Fruit fly (Drosophila melanogaster) whole organism: ENCODE results near the gene Fdx2.

Experiments used
- CG8478 ChIP-seq: fragments of >200 bp; optimal IDR thresholded peaks from 2 replicates; lab custom pipeline; 2018; ENCODE audit warnings: inconsistent platforms
- Dll ChIP-seq: fragments of >200 bp; optimal IDR thresholded peaks from 2 replicates; lab custom pipeline; 2017
- EcR ChIP-seq, 2 experiments: fragments of >200 bp; optimal IDR thresholded peaks; 2 replicates each; lab custom pipeline; 2017; ENCODE audit warnings: missing biosample characterization in 2 of 2, missing genetic modification characterization in 2 of 2, missing genetic modification reagents in 2 of 2
- pan ChIP-seq: fragments of >200 bp; optimal IDR thresholded peaks from 2 replicates; lab custom pipeline; 2017
- psq ChIP-seq: fragments of >200 bp; optimal IDR thresholded peaks from 2 replicates; lab custom pipeline; 2017
- usp ChIP-seq: fragments of >200 bp; optimal IDR thresholded peaks from 2 replicates; lab custom pipeline; 2017; ENCODE audit warnings: missing biosample characterization, missing genetic modification characterization, mixed read lengths

Gene Fdx2

DNA sequence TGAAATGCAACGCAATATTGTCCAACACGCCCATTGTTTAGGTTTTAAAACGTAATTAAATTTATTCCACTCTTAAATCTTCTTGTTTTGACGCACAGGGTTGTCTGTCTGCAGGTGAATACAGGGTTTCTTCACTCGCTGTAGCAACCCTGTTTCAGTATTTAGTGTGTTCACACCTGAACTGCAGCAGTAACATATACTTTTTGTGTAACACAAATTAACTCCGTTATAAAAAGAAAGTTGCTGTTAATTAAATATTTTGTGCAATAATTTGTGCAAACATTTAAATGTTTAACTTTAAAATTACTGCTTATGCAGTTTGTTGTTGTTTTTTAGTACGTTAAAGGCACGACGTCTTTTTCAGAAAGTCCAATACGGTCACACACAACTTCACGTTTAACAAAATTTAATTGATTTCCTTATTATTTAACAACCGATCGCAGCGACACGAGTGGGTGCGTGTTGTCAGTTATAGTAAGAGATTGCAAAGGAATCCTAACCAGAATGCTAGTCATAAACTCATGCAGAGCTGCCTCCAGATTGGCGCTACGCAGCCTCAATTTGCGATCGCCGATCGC is at the start of gene Fdx2, which contains the start of gene CG15012:
Gene Fdx2 (plus strand): TSS at position 363 of the 578 bp plus-strand sequence.
Gene CG15012 (minus strand): TSS at position 127 of the 578 bp plus-strand sequence.
- TF ChIP-seq CG8478 (lab: Kevin White, UChicago), result no peak
- TF ChIP-seq Dll, result no peak
- TF ChIP-seq pan (lab: Kevin White, UChicago), result no peak
- TF ChIP-seq EcR (GFP tag; optimal IDR thresholded peaks at IDR 0.05; lab: Kevin White, UChicago), result no peak
- TF ChIP-seq psq (lab: Kevin White, UChicago), result no peak
- TF ChIP-seq usp (GFP tag; lab: Kevin White, UChicago), result no peak

DNA sequence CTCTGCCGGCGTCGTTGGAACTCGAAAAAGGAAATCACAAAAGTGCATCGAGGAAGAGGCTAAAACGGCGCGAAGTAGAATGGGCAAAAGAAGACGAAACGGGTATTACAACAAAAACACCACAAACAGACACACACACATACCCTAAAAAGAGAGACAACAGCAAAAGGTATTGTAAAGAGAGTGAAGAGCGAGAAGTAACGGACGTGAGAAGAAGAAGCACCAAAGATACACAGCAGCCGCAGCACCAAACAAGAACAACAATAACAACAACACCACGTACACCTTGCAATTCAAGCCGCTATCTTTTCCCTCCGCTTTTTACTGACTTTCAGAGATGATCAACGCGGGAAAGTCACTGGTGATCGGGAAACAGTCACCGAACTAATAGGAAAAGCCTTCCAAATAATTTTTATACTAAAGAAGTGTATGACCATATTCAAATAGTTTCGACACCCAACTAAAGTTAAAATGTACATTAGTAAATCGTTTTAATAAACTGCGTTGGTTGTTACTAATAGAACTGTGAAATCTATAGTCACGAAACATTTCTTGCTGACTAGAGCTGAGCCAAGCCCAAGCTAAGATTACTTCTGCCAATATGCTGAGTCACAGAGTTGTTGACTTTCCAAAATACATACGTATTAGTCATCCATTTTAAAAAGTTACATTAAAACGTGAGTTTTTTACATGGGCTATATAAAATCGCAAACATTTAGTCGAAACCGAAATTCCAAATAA is 40.0 kb upstream of the Fdx2 start:
- TF ChIP-seq psq (lab: Kevin White, UChicago) (no peak), pan (lab: Kevin White, UChicago) (no peak), CG8478 (lab: Kevin White, UChicago) (no peak), EcR (GFP tag; optimal IDR thresholded peaks at IDR 0.05; lab: Kevin White, UChicago) (no peak), Dll (no peak), usp (GFP tag; lab: Kevin White, UChicago) (no peak)

dm6 chr3L:4252862-4253610 is 39.2 kb upstream of the Fdx2 start:
- TF ChIP-seq EcR (GFP tag; optimal IDR thresholded peaks at IDR 0.05; lab: Kevin White, UChicago) (no peak), pan (lab: Kevin White, UChicago) (no peak), psq (lab: Kevin White, UChicago) (no peak), Dll (no peak), CG8478 (lab: Kevin White, UChicago) (no peak), usp (GFP tag; lab: Kevin White, UChicago) (no peak)

DNA sequence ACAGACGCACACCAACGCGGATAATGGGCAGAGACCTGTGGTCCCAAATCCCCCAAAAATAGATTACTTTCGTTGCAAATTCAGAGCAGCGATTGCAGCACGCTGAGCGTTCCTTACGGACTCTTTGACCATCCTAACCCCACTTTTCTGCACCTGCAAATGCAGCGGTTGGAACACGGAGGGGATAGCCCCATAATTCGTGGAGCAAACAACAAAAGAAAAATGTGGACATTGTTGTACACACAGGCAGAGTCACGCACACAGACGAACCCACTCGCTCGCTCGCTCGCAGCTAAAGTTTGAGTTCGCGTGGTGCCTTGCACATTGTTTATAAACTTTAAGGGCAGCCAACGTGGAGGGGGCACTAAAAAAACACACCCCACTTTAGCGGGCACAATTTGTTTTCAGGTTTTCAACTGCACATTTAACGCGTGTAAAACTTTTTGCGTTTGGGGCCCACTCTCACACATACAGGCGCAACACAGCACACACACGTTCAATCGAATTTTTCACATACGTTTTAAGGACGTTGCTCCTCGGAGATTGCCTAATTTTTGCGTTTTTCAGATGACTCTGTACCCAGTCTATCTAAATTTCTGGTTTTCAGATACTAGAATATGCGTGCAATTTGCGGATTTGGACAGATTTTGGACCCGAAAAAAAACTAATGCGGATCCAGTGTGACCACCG is 38.5 kb upstream of the Fdx2 start:
- no peak for TF ChIP-seq CG8478 (lab: Kevin White, UChicago)
- TF ChIP-seq usp (GFP tag; lab: Kevin White, UChicago), result no peak
- TF ChIP-seq psq (lab: Kevin White, UChicago), result no peak
- no peak for TF ChIP-seq EcR (GFP tag; optimal IDR thresholded peaks at IDR 0.05; lab: Kevin White, UChicago)
- TF ChIP-seq pan (lab: Kevin White, UChicago), result no peak
- no peak for TF ChIP-seq Dll

DNA sequence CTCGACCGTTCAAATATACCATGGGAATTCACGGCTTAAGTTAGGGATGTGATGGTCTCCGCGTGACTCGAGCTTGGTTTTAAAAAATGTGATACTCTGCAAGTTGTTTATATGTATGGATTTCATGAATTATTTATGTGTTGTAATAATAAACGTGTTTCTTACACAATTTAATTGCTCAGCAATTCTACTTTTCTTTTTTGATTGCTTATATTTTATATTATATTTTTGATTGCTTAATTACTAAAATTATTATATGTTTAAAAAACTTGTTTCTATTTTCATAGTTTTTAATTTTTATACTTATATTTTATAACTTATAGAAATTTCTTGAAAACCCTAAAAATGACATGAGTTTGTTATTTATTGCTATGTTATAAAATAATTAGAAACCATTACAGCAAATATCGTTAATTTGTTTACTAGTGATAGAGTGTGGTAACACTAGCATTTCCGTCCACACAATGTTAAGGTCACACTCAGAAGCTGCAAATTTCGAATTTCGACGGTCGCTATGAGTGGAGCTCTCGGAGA is 37.9 kb upstream of the Fdx2 start, which contains the start of the genes ago and CG1265:
Gene ago (minus strand): TSS at position 6 of the 534 bp plus-strand sequence.
Gene CG1265 (plus strand): TSS at position 476 of the 534 bp plus-strand sequence.
- no peak for TF ChIP-seq usp (GFP tag; lab: Kevin White, UChicago)
- no peak for TF ChIP-seq psq (lab: Kevin White, UChicago)

dm6 chr3L:4259102-4259558 is 33.2 kb upstream of the Fdx2 start, which contains the start of the genes CG15011 and CG1309:
Gene CG15011 (minus strand): TSS chr3L:4259152.
Gene CG1309 (plus strand): TSS chr3L:4259430.
- no peak for TF ChIP-seq usp (GFP tag; lab: Kevin White, UChicago)
- no peak for TF ChIP-seq CG8478 (lab: Kevin White, UChicago)
- no peak for TF ChIP-seq pan (lab: Kevin White, UChicago)
- TF ChIP-seq psq (lab: Kevin White, UChicago), result no peak
- TF ChIP-seq Dll, result no peak
- no peak for TF ChIP-seq EcR (GFP tag; optimal IDR thresholded peaks at IDR 0.05; lab: Kevin White, UChicago)

- TF ChIP-seq Dll (no peak), psq (lab: Kevin White, UChicago) (no peak), usp (GFP tag; lab: Kevin White, UChicago) (no peak), EcR (GFP tag; optimal IDR thresholded peaks at IDR 0.05; lab: Kevin White, UChicago) (no peak), CG8478 (lab: Kevin White, UChicago) (no peak), pan (lab: Kevin White, UChicago) (no peak)
Measured at dm6 chr3L:4261177-4261576, 31.1 kb upstream of the Fdx2 start.

DNA sequence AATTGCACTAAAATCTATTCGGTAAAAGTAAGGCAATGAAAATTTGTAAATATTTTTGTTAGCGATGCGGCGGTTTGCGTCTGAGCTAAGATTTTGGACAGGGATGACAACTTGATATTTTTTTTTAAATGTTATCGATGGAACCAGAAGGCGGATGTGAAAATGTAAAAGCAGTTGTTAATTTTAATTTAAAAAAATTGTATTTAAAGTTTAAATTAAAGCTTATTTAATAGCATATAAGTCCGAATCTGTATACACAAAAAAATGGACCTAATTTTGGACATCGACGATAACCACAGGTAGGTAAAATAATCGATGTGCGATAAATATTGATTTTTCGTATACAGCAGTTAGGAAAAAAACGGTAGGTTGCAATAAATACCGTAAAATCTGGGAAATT is 29.9 kb upstream of the Fdx2 start, which contains the start of the genes CG11586 and VhaM9.7-a:
Gene CG11586 (minus strand): TSS at position 87 of the 400 bp plus-strand sequence.
Gene VhaM9.7-a (plus strand): TSS at position 322 of the 400 bp plus-strand sequence.
- TF ChIP-seq EcR (GFP tag; optimal IDR thresholded peaks at IDR 0.05; lab: Kevin White, UChicago) (no peak), usp (GFP tag; lab: Kevin White, UChicago) (no peak), CG8478 (lab: Kevin White, UChicago) (no peak), psq (lab: Kevin White, UChicago) (no peak), pan (lab: Kevin White, UChicago) (no peak), Dll (no peak)

dm6 chr3L:4263502-4263901 is 28.8 kb upstream of the Fdx2 start, which contains the start of gene CG1273:
Gene CG1273 (plus strand): TSS chr3L:4263719.
- TF ChIP-seq CG8478 (lab: Kevin White, UChicago), result no peak
- TF ChIP-seq psq (lab: Kevin White, UChicago), result no peak

- TF ChIP-seq pan (lab: Kevin White, UChicago) (no peak), EcR (GFP tag; optimal IDR thresholded peaks at IDR 0.05; lab: Kevin White, UChicago) (no peak), usp (GFP tag; lab: Kevin White, UChicago) (no peak), psq (lab: Kevin White, UChicago) (no peak), Dll (no peak), CG8478 (lab: Kevin White, UChicago) (no peak)
Measured at dm6 chr3L:4264963-4265362, 27.3 kb upstream of the Fdx2 start.
